In genomic region chr3L:21129682-21130081, dm6 we compare ENCODE assay signal across 2 fruit fly cellular contexts.
TF ChIP-seq lines count a peak whose summit lies in the region.

No protein-coding gene starts in this region.

- TF ChIP-seq CTCF in whole organism, embryonic (GFP tag; optimal IDR thresholded peaks at IDR 0.05; lab: Kevin White, UChicago), result no peak

TF ChIP-seq in whole organism, adult, 20 proteins besides CTCF, POLR2A, EP300 and RAD21:
- TF ChIP-seq CG7101 (tag; optimal IDR thresholded peaks at IDR 0.05; lab: Kevin White, UChicago) (no peak), Clk (GFP tag; optimal IDR thresholded peaks at IDR 0.05; lab: Kevin White, UChicago) (no peak), tj (GFP tag; optimal IDR thresholded peaks at IDR 0.05; lab: Kevin White, UChicago) (peak; percentile 63), toe (GFP tag; optimal IDR thresholded peaks at IDR 0.05; lab: Kevin White, UChicago) (no peak)

TF ChIP-seq in whole organism, embryonic, 481 proteins besides CTCF, POLR2A, EP300 and RAD21:
- TF ChIP-seq CG5245 (GFP tag; optimal IDR thresholded peaks at IDR 0.05; lab: Kevin White, UChicago), result no peak
- TF ChIP-seq Doc2 (GFP tag; IDR thresholded peaks at IDR 0.05; lab: Robert Waterston, UW), result 0 out of 2 replicates have a peak, but pooled peaks have one; percentile 30
- TF ChIP-seq CG5180 (GFP tag; optimal IDR thresholded peaks at IDR 0.05; lab: Kevin White, UChicago), result peak; percentile 62
- no peak for TF ChIP-seq esg (GFP tag; conservative IDR thresholded peaks at IDR 0.05; lab: Robert Waterston, UW)
- no peak for TF ChIP-seq hb (GFP tag; IDR thresholded peaks at IDR 0.05; lab: Robert Waterston, UW; ENCODE audit: partially characterized antibody)
- no peak for TF ChIP-seq CG6689 (GFP tag; IDR thresholded peaks at IDR 0.05; lab: Robert Waterston, UW)
- TF ChIP-seq zfh1 (GFP tag; IDR thresholded peaks at IDR 0.05; lab: Robert Waterston, UW), result 0 out of 3 replicates have a peak, but pooled peaks have one; percentile 8
- peak; percentile 11 for TF ChIP-seq kni (GFP tag; optimal IDR thresholded peaks at IDR 0.05; lab: Kevin White, UChicago)
- peak; percentile 46 for TF ChIP-seq CG1832 (GFP tag; optimal IDR thresholded peaks at IDR 0.05; lab: Kevin White, UChicago)
- TF ChIP-seq CG11093 (GFP tag; IDR thresholded peaks at IDR 0.05; lab: Robert Waterston, UW), result no peak
- peak; percentile 80 for TF ChIP-seq CG4360 (GFP tag; IDR thresholded peaks at IDR 0.05; lab: Robert Waterston, UW)
- TF ChIP-seq sens (GFP tag; lab: Kevin White, UChicago), result peak; percentile 59
- TF ChIP-seq D (optimal IDR thresholded peaks at IDR 0.05; lab: Kevin White, UChicago), result no peak
- TF ChIP-seq D (GFP tag; optimal IDR thresholded peaks at IDR 0.05; lab: Kevin White, UChicago), result no peak
- no peak for TF ChIP-seq chinmo (GFP tag; IDR thresholded peaks at IDR 0.05; lab: Robert Waterston, UW; ENCODE audit: partially characterized antibody)
- peak in 1 of 2 experiments; percentile 34 for TF ChIP-seq Hr78 (GFP tag; optimal IDR thresholded peaks at IDR 0.05; lab: Kevin White, UChicago)
